Fruit fly (Drosophila melanogaster) whole organism, embryonic: ENCODE data around the gene scpr-C.

Source experiments
- Dbx ChIP-seq: fragments of 200-800 bp; sonication (Bioruptor generic); IDR thresholded peaks from 3 replicates; pipeline ENCODE4 v1.3.6; 2022; ENCODE audit warnings: missing biosample characterization, missing genetic modification characterization
- Doc3 ChIP-seq: fragments of 200-800 bp; sonication (Bioruptor generic); IDR thresholded peaks from 3 replicates; pipeline ENCODE4 v1.3.6; 2022; ENCODE audit warnings: missing biosample characterization, missing genetic modification characterization; ENCODE audit not compliant: partially characterized antibody
- Elba2 ChIP-seq: fragments of 200-800 bp; sonication (Bioruptor generic); optimal IDR thresholded peaks from 3 replicates; lab custom pipeline; 2016; ENCODE audit warnings: missing biosample characterization, missing genetic modification characterization
- rib ChIP-seq: fragments of 200-800 bp; sonication (Bioruptor generic); IDR thresholded peaks from 2 replicates; pipeline ENCODE4 v1.3.6; 2022; ENCODE audit warnings: missing biosample characterization, missing genetic modification characterization
- run ChIP-seq: fragments of 200-800 bp; sonication (Bioruptor generic); optimal IDR thresholded peaks from 3 replicates; lab custom pipeline; 2018; ENCODE audit warnings: missing biosample characterization, mild to moderate bottlenecking, missing genetic modification characterization
- salm ChIP-seq: fragments of 200-800 bp; sonication (Bioruptor generic); optimal IDR thresholded peaks from 2 replicates; lab custom pipeline; 2018; ENCODE audit warnings: missing biosample characterization, mild to moderate bottlenecking, missing genetic modification characterization
- zf30C ChIP-seq: fragments of 200-800 bp; sonication (Bioruptor generic); optimal IDR thresholded peaks from 3 replicates; lab custom pipeline; 2018; ENCODE audit warnings: missing biosample characterization, mild to moderate bottlenecking, missing genetic modification characterization

- TF ChIP-seq zf30C (no peak), rib (GFP tag; lab: Robert Waterston, UW) (no peak), Elba2 (GFP tag; lab: Kevin White, UChicago) (no peak), Dbx (GFP tag; lab: Robert Waterston, UW) (no peak), salm (no peak), run (tag; lab: Kevin White, UChicago) (no peak), Doc3 (no peak)
These were observed 32.2 kb downstream of the scpr-C start for dm6 chr3R:11257537-11257936.
